Worm (Caenorhabditis elegans) whole organism, late embryonic: ENCODE data around the gene erh-1.

Experiments used
- C08G9.2 ChIP-seq: sonication (generic microtip); optimal IDR thresholded peaks from 2 replicates; lab custom pipeline; 2016; ENCODE audit warnings: mild to moderate bottlenecking, missing genetic modification characterization, moderate library complexity, missing compliant biosample characterization
- K02D7.2 ChIP-seq: sonication (generic microtip); optimal IDR thresholded peaks from 2 replicates; lab custom pipeline; 2017; ENCODE audit warnings: mild to moderate bottlenecking, missing genetic modification characterization, missing compliant biosample characterization
- K09A11.1 ChIP-seq: sonication (generic microtip); optimal IDR thresholded peaks from 2 replicates; lab custom pipeline; 2017; ENCODE audit warnings: antibody characterized with exemption, mild to moderate bottlenecking, missing genetic modification characterization, missing compliant biosample characterization; ENCODE audit not compliant: insufficient read depth
- T23F11.4 ChIP-seq: fragments of 200-800 bp; sonication (Bioruptor generic); optimal IDR thresholded peaks from 2 replicates; lab custom pipeline; 2018; ENCODE audit warnings: mild to moderate bottlenecking, missing genetic modification characterization, missing compliant biosample characterization
- Y22D7AL.16 ChIP-seq: sonication (generic microtip); optimal IDR thresholded peaks from 2 replicates; lab custom pipeline; 2016; ENCODE audit warnings: missing genetic modification characterization, missing compliant biosample characterization
- ahr-1 ChIP-seq: sonication (generic microtip); optimal IDR thresholded peaks from 2 replicates; lab custom pipeline; 2016; ENCODE audit warnings: missing genetic modification characterization, missing compliant biosample characterization
- ama-1 ChIP-seq: fragments of 150-350 bp; optimal IDR thresholded peaks from 2 replicates; lab custom pipeline; 2014
- ceh-14 ChIP-seq: sonication (generic microtip); optimal IDR thresholded peaks from 2 replicates; lab custom pipeline; 2016; ENCODE audit warnings: missing genotype, missing genetic modification characterization, missing compliant biosample characterization
- ceh-19 ChIP-seq: fragments of 200-800 bp; sonication (Bioruptor generic); optimal IDR thresholded peaks from 2 replicates; lab custom pipeline; 2018; ENCODE audit warnings: mild to moderate bottlenecking, missing genetic modification characterization, missing compliant biosample characterization
- ceh-2 ChIP-seq: sonication (generic microtip); optimal IDR thresholded peaks from 2 replicates; lab custom pipeline; 2016; ENCODE audit warnings: missing genotype, missing genetic modification characterization, missing compliant biosample characterization
- ceh-22 ChIP-seq: sonication (generic microtip); optimal IDR thresholded peaks from 2 replicates; lab custom pipeline; 2017; ENCODE audit warnings: missing biosample characterization, missing genetic modification characterization
- ceh-24 ChIP-seq: sonication (generic microtip); optimal IDR thresholded peaks from 2 replicates; lab custom pipeline; 2016; ENCODE audit warnings: mild to moderate bottlenecking, missing genetic modification characterization, missing compliant biosample characterization
- ceh-30 ChIP-seq: fragments of 150-350 bp; optimal IDR thresholded peaks from 2 replicates; lab custom pipeline; 2014; ENCODE audit warnings: missing biosample characterization, missing genetic modification characterization
- ceh-31 ChIP-seq: sonication (generic microtip); optimal IDR thresholded peaks from 2 replicates; lab custom pipeline; 2016; ENCODE audit warnings: missing genetic modification characterization, missing compliant biosample characterization
- ceh-45 ChIP-seq: fragments of 200-800 bp; sonication (Bioruptor generic); IDR thresholded peaks from 2 replicates; pipeline ENCODE4 v1.3.6; 2022; ENCODE audit warnings: missing genetic modification reagents, missing genetic modification characterization, missing compliant biosample characterization
- ceh-6 ChIP-seq: fragments of 200-800 bp; sonication (Bioruptor generic); optimal IDR thresholded peaks from 2 replicates; lab custom pipeline; 2018; ENCODE audit warnings: mild to moderate bottlenecking, missing genetic modification characterization, missing compliant biosample characterization
- ceh-9 ChIP-seq: sonication (generic microtip); optimal IDR thresholded peaks from 2 replicates; lab custom pipeline; 2016; ENCODE audit warnings: mild to moderate bottlenecking, missing genetic modification characterization, inconsistent platforms, missing compliant biosample characterization
- che-1 ChIP-seq: sonication (generic microtip); optimal IDR thresholded peaks from 2 replicates; lab custom pipeline; 2016; ENCODE audit warnings: mild to moderate bottlenecking, missing genetic modification characterization, missing compliant biosample characterization
- dmd-4 ChIP-seq: sonication (generic microtip); optimal IDR thresholded peaks from 2 replicates; lab custom pipeline; 2016; ENCODE audit warnings: borderline replicate concordance, missing genetic modification characterization, missing compliant biosample characterization
- dve-1 ChIP-seq: sonication (generic microtip); optimal IDR thresholded peaks from 2 replicates; lab custom pipeline; 2017; ENCODE audit warnings: antibody characterized with exemption, mild to moderate bottlenecking, missing genetic modification characterization, missing compliant biosample characterization
- ets-4 ChIP-seq: sonication (generic microtip); optimal IDR thresholded peaks from 2 replicates; lab custom pipeline; 2016; ENCODE audit warnings: missing genetic modification characterization, missing compliant biosample characterization
- fkh-10 ChIP-seq: fragments of 150-350 bp; optimal IDR thresholded peaks from 2 replicates; lab custom pipeline; 2014; ENCODE audit warnings: missing biosample characterization, missing genetic modification reagents, missing genetic modification characterization
- gmeb-2 ChIP-seq: sonication (generic microtip); optimal IDR thresholded peaks from 2 replicates; lab custom pipeline; 2016; ENCODE audit warnings: missing genetic modification characterization, inconsistent platforms, missing compliant biosample characterization
- hlh-15 ChIP-seq: sonication (generic microtip); optimal IDR thresholded peaks from 2 replicates; lab custom pipeline; 2016; ENCODE audit warnings: missing genetic modification characterization, missing compliant biosample characterization
- hlh-30 ChIP-seq: sonication (generic microtip); optimal IDR thresholded peaks from 2 replicates; lab custom pipeline; 2017; ENCODE audit warnings: antibody characterized with exemption, missing genetic modification characterization, missing compliant biosample characterization; ENCODE audit not compliant: insufficient read depth
- lim-6 ChIP-seq: sonication (generic microtip); optimal IDR thresholded peaks from 2 replicates; lab custom pipeline; 2016; ENCODE audit warnings: missing genetic modification characterization, missing compliant biosample characterization
- madf-2 ChIP-seq: sonication (generic microtip); optimal IDR thresholded peaks from 2 replicates; lab custom pipeline; 2017; ENCODE audit warnings: missing genetic modification characterization, missing compliant biosample characterization
- mec-3 ChIP-seq: sonication (generic microtip); optimal IDR thresholded peaks from 2 replicates; lab custom pipeline; 2016; ENCODE audit warnings: borderline replicate concordance, missing genetic modification characterization, missing compliant biosample characterization
- nhr-11 ChIP-seq: fragments of 150-350 bp; optimal IDR thresholded peaks from 2 replicates; lab custom pipeline; 2014; ENCODE audit warnings: missing biosample characterization, missing genetic modification characterization
- nhr-232 ChIP-seq: sonication (generic microtip); optimal IDR thresholded peaks from 2 replicates; lab custom pipeline; 2016; ENCODE audit warnings: missing genetic modification characterization, missing compliant biosample characterization
- odd-2 ChIP-seq: sonication (generic microtip); optimal IDR thresholded peaks from 2 replicates; lab custom pipeline; 2017; ENCODE audit warnings: antibody characterized with exemption, mild to moderate bottlenecking, missing genetic modification characterization, missing compliant biosample characterization
- pax-1 ChIP-seq: fragments of 150-350 bp; optimal IDR thresholded peaks from 2 replicates; lab custom pipeline; 2014; ENCODE audit warnings: missing biosample characterization, missing genetic modification characterization
- pha-2 ChIP-seq: sonication (generic microtip); optimal IDR thresholded peaks from 2 replicates; lab custom pipeline; 2017; ENCODE audit warnings: mild to moderate bottlenecking, missing genetic modification characterization, missing compliant biosample characterization
- pros-1 ChIP-seq: fragments of 150-350 bp; optimal IDR thresholded peaks from 2 replicates; lab custom pipeline; 2014; ENCODE audit warnings: missing biosample characterization, missing genetic modification reagents, missing genetic modification characterization
- sox-2 ChIP-seq: fragments of 200-800 bp; sonication (Bioruptor generic); IDR thresholded peaks from 2 replicates; pipeline ENCODE4 v1.3.6; 2022; ENCODE audit warnings: missing genetic modification reagents, missing genetic modification characterization, missing compliant biosample characterization
- syd-9 ChIP-seq: sonication (generic microtip); optimal IDR thresholded peaks from 2 replicates; lab custom pipeline; 2016; ENCODE audit warnings: mild to moderate bottlenecking, missing genetic modification characterization, moderate library complexity, missing compliant biosample characterization
- unc-3 ChIP-seq, 2 experiments: fragments of 200-800 bp in 1 of 2; sonication (Bioruptor generic) in 1 of 2; sonication (generic microtip) in 1 of 2; conservative IDR thresholded peaks in 1 of 2; optimal IDR thresholded peaks in 1 of 2; 2 replicates each; pipeline versions ENCODE4 v1.3.6 to Lab custom; 2016 to 2022; ENCODE audit warnings: missing compliant biosample characterization in 2 of 2, missing genetic modification characterization in 2 of 2, missing genetic modification reagents in 1 of 2
- unc-55 ChIP-seq: sonication (generic microtip); optimal IDR thresholded peaks from 2 replicates; lab custom pipeline; 2017; ENCODE audit warnings: missing biosample characterization, missing genetic modification reagents, missing genetic modification characterization
- unc-86 ChIP-seq: sonication (generic microtip); optimal IDR thresholded peaks from 2 replicates; lab custom pipeline; 2016; ENCODE audit warnings: missing genetic modification characterization, missing compliant biosample characterization
- zip-5 ChIP-seq: sonication (generic microtip); optimal IDR thresholded peaks from 2 replicates; lab custom pipeline; 2016; ENCODE audit warnings: missing genetic modification characterization, missing compliant biosample characterization

erh-1 gene

ce11 chrV:10555239-10555638, 23.7 kb downstream of the erh-1 start, which contains the start of gene F32G8.3:
Gene F32G8.3, minus strand, starts transcription at chrV:10555339.
- no peak for TF ChIP-seq ceh-31 (tag; lab: Kevin White, UChicago)
- no peak for TF ChIP-seq syd-9
- no peak for TF ChIP-seq madf-2
- TF ChIP-seq odd-2 = no peak

- TF ChIP-seq ceh-2 (tag; lab: Kevin White, UChicago) (no peak), pha-2 (no peak), odd-2 (no peak), madf-2 (no peak), nhr-11 (tag; lab: Kevin White, UChicago) (no peak), hlh-30 (tag; lab: Kevin White, UChicago) (no peak), pros-1 (tag; lab: Kevin White, UChicago) (no peak), lim-6 (no peak), ceh-30 (tag; lab: Kevin White, UChicago) (no peak), sox-2 (GFP tag; lab: Robert Waterston, UW) (no peak), ama-1 (lab: Kevin White, UChicago) (no peak)
Observed at ce11 chrV:10549717-10550116, 29.2 kb downstream of the erh-1 start, which contains the start of gene F32G8.2. Gene F32G8.2, plus strand, starts transcription at chrV:10550017.

DNA sequence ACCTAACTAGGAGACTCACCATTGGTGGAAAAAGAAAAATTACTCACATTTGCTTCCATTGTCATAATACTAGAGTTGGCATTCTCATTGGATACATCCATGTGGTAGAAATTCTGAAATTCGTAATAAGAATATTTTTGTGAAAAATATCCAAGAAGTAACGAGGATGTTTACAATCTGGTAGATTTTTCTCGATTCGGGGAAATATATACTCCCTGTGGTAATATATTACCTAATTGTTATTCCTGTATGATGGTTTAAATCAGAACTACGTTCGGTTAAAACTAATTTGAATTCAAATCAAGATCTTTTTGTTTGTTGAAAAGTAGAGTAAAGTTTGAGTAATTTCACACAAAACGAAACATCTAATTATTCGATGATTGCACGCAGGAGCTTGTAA, 30.0 kb downstream of the erh-1 start, which contains the start of gene srd-34:
srd-34 (minus strand) TSS at position 101 of the 400 bp plus-strand sequence.
- TF ChIP-seq ceh-2 (tag; lab: Kevin White, UChicago) (no peak), pros-1 (tag; lab: Kevin White, UChicago) (no peak), unc-55 (GFP tag; lab: Kevin White, UChicago) (no peak), ahr-1 (tag; lab: Kevin White, UChicago) (no peak), gmeb-2 (tag; lab: Kevin White, UChicago) (no peak), zip-5 (tag; lab: Kevin White, UChicago) (no peak), ceh-22 (tag; lab: Kevin White, UChicago) (no peak), K02D7.2 (tag; lab: Kevin White, UChicago) (no peak), ceh-14 (tag; lab: Kevin White, UChicago) (no peak), dmd-4 (tag; lab: Kevin White, UChicago) (no peak), unc-3 (GFP tag; conservative IDR thresholded peaks at IDR 0.05; lab: Robert Waterston, UW) (no peak), unc-3 (tag; optimal IDR thresholded peaks at IDR 0.05; lab: Kevin White, UChicago) (no peak), hlh-15 (tag; lab: Kevin White, UChicago) (no peak), pha-2 (no peak), nhr-11 (tag; lab: Kevin White, UChicago) (no peak), mec-3 (tag; lab: Kevin White, UChicago) (no peak)

ce11 chrV:10546749-10547148, 32.2 kb downstream of the erh-1 start, which contains the start of gene F25D1.5:
Gene F25D1.5, minus strand, starts transcription at chrV:10546783.
- TF ChIP-seq nhr-232 (tag; lab: Kevin White, UChicago) (no peak), dve-1 (no peak), ceh-2 (tag; lab: Kevin White, UChicago) (no peak), pha-2 (no peak), ceh-19 (GFP tag; lab: Kevin White, UChicago) (no peak), ceh-45 (GFP tag; lab: Robert Waterston, UW) (no peak), ceh-9 (tag; lab: Kevin White, UChicago) (no peak), T23F11.4 (GFP tag; lab: Kevin White, UChicago) (no peak), ceh-14 (tag; lab: Kevin White, UChicago) (no peak)

DNA sequence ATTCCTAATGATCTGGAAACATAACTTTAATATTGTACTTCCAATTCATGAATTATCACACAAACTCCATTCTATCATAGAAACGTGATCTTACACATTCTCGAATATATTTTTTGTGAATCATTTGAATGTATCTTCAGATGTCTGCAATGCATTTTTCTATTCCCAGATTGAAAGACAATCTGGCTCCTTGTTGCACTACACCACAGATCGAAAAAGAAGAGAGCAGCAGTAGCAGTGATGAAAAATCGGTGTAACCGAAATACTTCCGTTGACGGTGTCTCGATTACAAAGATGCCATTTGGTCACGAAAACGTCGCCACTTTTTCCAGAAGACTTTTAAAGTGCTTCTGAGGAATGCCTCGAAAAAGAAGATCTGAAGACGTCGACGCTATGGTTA, 38.9 kb downstream of the erh-1 start, which contains the start of gene degt-1:
degt-1 (plus strand) TSS at position 301 of the 400 bp plus-strand sequence.
- TF ChIP-seq pros-1 (tag; lab: Kevin White, UChicago) (no peak), ceh-2 (tag; lab: Kevin White, UChicago) (no peak), ceh-6 (GFP tag; lab: Kevin White, UChicago) (no peak), ets-4 (tag; lab: Kevin White, UChicago) (no peak), K02D7.2 (tag; lab: Kevin White, UChicago) (no peak), T23F11.4 (GFP tag; lab: Kevin White, UChicago) (no peak), ceh-24 (tag; lab: Kevin White, UChicago) (no peak), fkh-10 (GFP tag; lab: Kevin White, UChicago) (no peak), K09A11.1 (tag; lab: Kevin White, UChicago) (no peak), C08G9.2 (tag; lab: Kevin White, UChicago) (no peak), unc-86 (no peak), ceh-31 (tag; lab: Kevin White, UChicago) (no peak), nhr-232 (tag; lab: Kevin White, UChicago) (no peak), ceh-9 (tag; lab: Kevin White, UChicago) (no peak), Y22D7AL.16 (tag; lab: Kevin White, UChicago) (no peak), che-1 (tag; lab: Kevin White, UChicago) (no peak), pha-2 (no peak), pax-1 (no peak)
